Worm (Caenorhabditis elegans) whole organism, young adult: Measurements from ENCODE around the gene mrpl-35.
A peak's percentile ranks its signal among the peaks of the same experiment; 100 is the strongest.

Experiments
- C17E4.6 ChIP-seq: fragments of 200-800 bp; sonication (Bioruptor generic); IDR thresholded peaks from 2 replicates; pipeline ENCODE4 v1.3.6; 2022; ENCODE audit warnings: missing genetic modification reagents, missing genetic modification characterization, missing compliant biosample characterization
- D2030.7 ChIP-seq: fragments of 200-800 bp; sonication (Bioruptor generic); IDR thresholded peaks from 2 replicates; pipeline ENCODE4 v1.3.6; 2022; ENCODE audit warnings: missing genetic modification reagents, missing genetic modification characterization, missing compliant biosample characterization
- F10E7.11 ChIP-seq: sonication (generic microtip); optimal IDR thresholded peaks from 2 replicates; lab custom pipeline; 2017; ENCODE audit warnings: mild to moderate bottlenecking, missing genetic modification characterization, moderate library complexity, missing compliant biosample characterization
- F33H1.4 ChIP-seq: fragments of 200-800 bp; sonication (Bioruptor generic); IDR thresholded peaks from 2 replicates; pipeline ENCODE4 v1.3.6; 2022; ENCODE audit warnings: missing genetic modification reagents, missing genetic modification characterization, missing compliant biosample characterization
- F37B4.10 ChIP-seq: fragments of 200-800 bp; sonication (Bioruptor generic); IDR thresholded peaks from 2 replicates; pipeline ENCODE4 v1.3.6; 2022; ENCODE audit warnings: missing genetic modification characterization, missing compliant biosample characterization
- F52B5.7 ChIP-seq: sonication (generic microtip); optimal IDR thresholded peaks from 2 replicates; lab custom pipeline; 2016; ENCODE audit warnings: mild to moderate bottlenecking, missing genetic modification characterization, missing compliant biosample characterization
- F57C9.4 ChIP-seq: sonication (generic microtip); optimal IDR thresholded peaks from 2 replicates; lab custom pipeline; 2017; ENCODE audit warnings: mild to moderate bottlenecking, missing genetic modification characterization, missing compliant biosample characterization
- T07F8.4 ChIP-seq: sonication (generic microtip); optimal IDR thresholded peaks from 2 replicates; lab custom pipeline; 2016; ENCODE audit warnings: mild to moderate bottlenecking, missing genetic modification characterization, moderate library complexity, missing compliant biosample characterization
- akir-1 ChIP-seq: fragments of 200-800 bp; sonication (Bioruptor generic); optimal IDR thresholded peaks from 2 replicates; lab custom pipeline; 2018; ENCODE audit warnings: mild to moderate bottlenecking, missing genetic modification characterization, moderate library complexity, missing compliant biosample characterization
- aptf-2 ChIP-seq: fragments of 200-800 bp; sonication (Bioruptor generic); conservative IDR thresholded peaks from 2 replicates; pipeline ENCODE4 v1.3.6; 2022; ENCODE audit warnings: missing genetic modification reagents, missing genetic modification characterization, missing compliant biosample characterization
- atf-7 ChIP-seq: sonication (generic microtip); optimal IDR thresholded peaks from 2 replicates; lab custom pipeline; 2017; ENCODE audit warnings: mild to moderate bottlenecking, missing genetic modification characterization, missing compliant biosample characterization
- cebp-1 ChIP-seq, 2 experiments: fragments of 200-800 bp in 1 of 2; sonication (Bioruptor generic) in 1 of 2; sonication (generic microtip) in 1 of 2; IDR thresholded peaks in 1 of 2; optimal IDR thresholded peaks in 1 of 2; 2 replicates each; pipeline versions ENCODE4 v1.3.6 to Lab custom; 2017 to 2022; ENCODE audit warnings: missing compliant biosample characterization in 2 of 2, missing genetic modification characterization in 2 of 2, mild to moderate bottlenecking in 1 of 2, missing genetic modification reagents in 1 of 2, moderate library complexity in 1 of 2
- chd-7 ChIP-seq: sonication (generic microtip); optimal IDR thresholded peaks from 2 replicates; lab custom pipeline; 2016; ENCODE audit warnings: mild to moderate bottlenecking, missing genetic modification characterization, moderate library complexity, missing compliant biosample characterization
- dox-1 ChIP-seq: fragments of 200-800 bp; sonication (Bioruptor generic); IDR thresholded peaks from 2 replicates; pipeline ENCODE4 v1.3.6; 2022; ENCODE audit warnings: missing genetic modification reagents, missing genetic modification characterization, missing compliant biosample characterization
- ets-4 ChIP-seq: fragments of 200-800 bp; sonication (Bioruptor generic); optimal IDR thresholded peaks from 2 replicates; lab custom pipeline; 2018; ENCODE audit warnings: mild to moderate bottlenecking, missing genetic modification characterization, missing compliant biosample characterization
- him-1 ChIP-seq: sonication (generic microtip); optimal IDR thresholded peaks from 2 replicates; lab custom pipeline; 2016; ENCODE audit warnings: missing genotype, missing genetic modification reagents, missing genetic modification characterization, missing compliant biosample characterization
- hmg-1.2 ChIP-seq: fragments of 200-800 bp; sonication (Bioruptor generic); IDR thresholded peaks from 2 replicates; pipeline ENCODE4 v1.3.6; 2022; ENCODE audit warnings: missing genetic modification reagents, missing genetic modification characterization, missing compliant biosample characterization
- let-607 ChIP-seq, 2 experiments: fragments of 200-800 bp in 1 of 2; sonication (Bioruptor generic) in 1 of 2; sonication (generic microtip) in 1 of 2; optimal IDR thresholded peaks; 2 replicates each; lab custom pipeline; 2016 to 2018; ENCODE audit warnings: mild to moderate bottlenecking in 2 of 2, missing compliant biosample characterization in 2 of 2, missing genetic modification characterization in 2 of 2, moderate library complexity in 2 of 2, missing genotype in 1 of 2
- lin-26 ChIP-seq: fragments of 200-800 bp; sonication (Bioruptor generic); IDR thresholded peaks from 2 replicates; pipeline ENCODE4 v1.3.6; 2022; ENCODE audit warnings: missing genetic modification reagents, missing genetic modification characterization, missing compliant biosample characterization
- lin-40 ChIP-seq: sonication (generic microtip); optimal IDR thresholded peaks from 2 replicates; lab custom pipeline; 2016; ENCODE audit warnings: missing genetic modification characterization, mild to moderate bottlenecking, missing compliant biosample characterization, missing genotype, missing genetic modification reagents
- madf-10 ChIP-seq: sonication (generic microtip); optimal IDR thresholded peaks from 2 replicates; lab custom pipeline; 2016; ENCODE audit warnings: mild to moderate bottlenecking, missing genetic modification characterization, missing compliant biosample characterization
- madf-3 ChIP-seq: fragments of 200-800 bp; sonication (Bioruptor generic); IDR thresholded peaks from 2 replicates; pipeline ENCODE4 v1.3.6; 2022; ENCODE audit warnings: missing genetic modification reagents, missing genetic modification characterization, missing compliant biosample characterization
- mxl-1 ChIP-seq: sonication (generic microtip); optimal IDR thresholded peaks from 2 replicates; lab custom pipeline; 2016; ENCODE audit warnings: missing genetic modification characterization, missing compliant biosample characterization
- nhr-27 ChIP-seq: fragments of 200-800 bp; sonication (Bioruptor generic); optimal IDR thresholded peaks from 2 replicates; lab custom pipeline; 2018; ENCODE audit warnings: mild to moderate bottlenecking, missing genetic modification characterization, moderate library complexity, missing compliant biosample characterization
- nhr-80 ChIP-seq: sonication (generic microtip); optimal IDR thresholded peaks from 2 replicates; lab custom pipeline; 2016; ENCODE audit warnings: missing genetic modification characterization, missing compliant biosample characterization
- rcor-1 ChIP-seq: fragments of 200-800 bp; sonication (Bioruptor generic); IDR thresholded peaks from 2 replicates; pipeline ENCODE4 v1.3.6; 2022; ENCODE audit warnings: missing genetic modification reagents, missing genetic modification characterization, missing compliant biosample characterization
- rec-8 ChIP-seq, 2 experiments: sonication (generic microtip); optimal IDR thresholded peaks; 2 replicates each; lab custom pipeline; 2016; ENCODE audit warnings: mild to moderate bottlenecking in 2 of 2, missing genetic modification characterization in 2 of 2, missing genetic modification reagents in 2 of 2, missing genotype in 2 of 2, missing biosample characterization in 1 of 2, missing compliant biosample characterization in 1 of 2, moderate library complexity in 1 of 2
- rpc-1 ChIP-seq, 2 experiments: fragments of 150-350 bp in 1 of 2; sonication (generic microtip) in 1 of 2; optimal IDR thresholded peaks; 2 replicates each; lab custom pipeline; 2014 to 2018; ENCODE audit warnings: missing biosample characterization in 1 of 2, missing genetic modification characterization in 1 of 2, missing genetic modification reagents in 1 of 2, missing genotype in 1 of 2
- sea-2 ChIP-seq: fragments of 200-800 bp; sonication (Bioruptor generic); IDR thresholded peaks from 2 replicates; pipeline ENCODE4 v1.3.6; 2022; ENCODE audit warnings: missing genetic modification characterization, missing compliant biosample characterization
- somi-1 ChIP-seq: fragments of 200-800 bp; sonication (Bioruptor generic); optimal IDR thresholded peaks from 2 replicates; lab custom pipeline; 2018; ENCODE audit warnings: mild to moderate bottlenecking, missing genetic modification characterization, missing compliant biosample characterization
- tbp1 ChIP-seq: fragments of 200-800 bp; sonication (Bioruptor generic); optimal IDR thresholded peaks from 2 replicates; lab custom pipeline; 2018; ENCODE audit warnings: mild to moderate bottlenecking, missing genetic modification characterization, missing compliant biosample characterization
- tlf-1 ChIP-seq: fragments of 200-800 bp; sonication (Bioruptor generic); optimal IDR thresholded peaks from 2 replicates; lab custom pipeline; 2018; ENCODE audit warnings: mild to moderate bottlenecking, missing genetic modification characterization, missing compliant biosample characterization
- xnd-1 ChIP-seq: sonication (generic microtip); optimal IDR thresholded peaks from 2 replicates; lab custom pipeline; 2016; ENCODE audit warnings: missing genotype, missing genetic modification reagents, missing genetic modification characterization, missing compliant biosample characterization
- zim-3 ChIP-seq: sonication (generic microtip); optimal IDR thresholded peaks from 2 replicates; lab custom pipeline; 2017; ENCODE audit warnings: mild to moderate bottlenecking, missing genetic modification characterization, moderate library complexity, missing compliant biosample characterization
- ztf-22 ChIP-seq: fragments of 200-800 bp; sonication (Bioruptor generic); optimal IDR thresholded peaks from 2 replicates; lab custom pipeline; 2018; ENCODE audit warnings: mild to moderate bottlenecking, missing genetic modification characterization, moderate library complexity, missing compliant biosample characterization

Gene mrpl-35

DNA sequence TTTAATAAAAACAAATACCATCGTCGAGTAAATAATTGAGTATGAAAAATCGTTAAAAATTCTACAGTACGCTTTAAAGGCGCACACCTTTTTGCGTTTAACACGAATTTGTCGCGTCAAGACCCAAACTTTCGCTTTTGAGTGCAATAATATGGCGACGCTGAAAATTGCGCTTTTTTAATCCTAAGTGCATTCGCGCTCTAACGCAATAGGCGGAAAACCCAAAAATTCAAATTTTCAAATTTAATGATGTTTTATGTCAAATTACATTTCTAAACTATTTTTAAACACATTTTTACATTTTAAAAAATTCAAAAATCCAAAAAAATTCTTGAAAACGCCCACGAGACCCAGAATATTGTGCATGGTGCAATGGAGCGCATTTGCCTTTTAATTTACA, 1.8 kb downstream of the mrpl-35 start:
- TF ChIP-seq nhr-27 (tag; lab: Kevin White, UChicago) (no peak), aptf-2 (no peak), let-607 (tag; optimal IDR thresholded peaks at IDR 0.05; lab: Kevin White, UChicago) (no peak), F52B5.7 (tag; lab: Kevin White, UChicago) (no peak), him-1 (tag; lab: Kevin White, UChicago) (no peak), T07F8.4 (tag; lab: Kevin White, UChicago) (no peak), mxl-1 (tag; lab: Kevin White, UChicago) (no peak), rpc-1 (optimal IDR thresholded peaks at IDR 0.05; lab: Kevin White, UChicago) (no peak), rpc-1 (tag; optimal IDR thresholded peaks at IDR 0.05; lab: Kevin White, UChicago) (no peak), madf-3 (GFP tag; lab: Robert Waterston, UW) (no peak), sea-2 (GFP tag; lab: Robert Waterston, UW) (no peak)

DNA sequence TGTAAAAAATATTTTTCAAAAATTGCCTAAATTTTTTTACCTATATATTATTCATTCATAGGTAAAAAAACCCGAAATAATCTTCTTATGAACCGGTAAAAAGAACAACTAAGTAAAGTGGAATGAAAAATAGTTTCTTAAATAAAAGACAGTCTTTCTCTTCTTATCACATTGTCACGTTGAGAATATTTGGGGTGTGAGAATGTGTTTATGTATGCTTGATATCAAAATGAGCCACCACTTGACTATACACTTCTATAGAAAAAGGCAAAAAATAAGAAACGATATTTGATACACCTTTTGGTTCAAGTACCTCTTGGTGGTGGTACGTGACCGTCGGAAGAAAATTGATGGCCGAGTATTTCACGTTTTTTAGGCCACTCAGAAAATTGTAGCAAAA, 9.5 kb downstream of the mrpl-35 start, which contains the start of gene hmit-1.3:
hmit-1.3 (minus strand) TSS at position 103 of the 400 bp plus-strand sequence.
- peak; percentile 8 for TF ChIP-seq nhr-80 (tag; lab: Kevin White, UChicago)
- TF ChIP-seq tlf-1 (GFP tag; lab: Kevin White, UChicago): no peak

- TF ChIP-seq cebp-1 (GFP tag; IDR thresholded peaks at IDR 0.05; lab: Robert Waterston, UW) (no peak), cebp-1 (tag; optimal IDR thresholded peaks at IDR 0.05; lab: Kevin White, UChicago) (peak; percentile 61), C17E4.6 (GFP tag; lab: Robert Waterston, UW) (no peak), tbp1 (GFP tag; lab: Kevin White, UChicago) (peak; percentile 23), madf-10 (peak; percentile 3), hmg-1.2 (GFP tag; lab: Robert Waterston, UW) (peak; percentile 63; the same call in 1 of the 2 replicates), dox-1 (GFP tag; lab: Robert Waterston, UW) (peak; percentile 34; the same call in 1 of the 2 replicates), chd-7 (tag; lab: Kevin White, UChicago) (peak; percentile 22), atf-7 (tag; lab: Kevin White, UChicago) (peak; percentile 47), F37B4.10 (GFP tag; lab: Robert Waterston, UW) (no peak), lin-40 (tag; lab: Kevin White, UChicago) (peak; percentile 8), F57C9.4 (tag; lab: Kevin White, UChicago) (no peak), let-607 (tag; optimal IDR thresholded peaks at IDR 0.05; lab: Kevin White, UChicago) (peak; percentile 70 to 76), nhr-80 (tag; lab: Kevin White, UChicago) (peak; percentile 87), ztf-22 (GFP tag; lab: Kevin White, UChicago) (peak; percentile 50), lin-26 (GFP tag; lab: Robert Waterston, UW) (no peak), ets-4 (GFP tag; lab: Kevin White, UChicago) (peak; percentile 41)
Observed at ce11 chrIII:3520417-3520816, 10.4 kb downstream of the mrpl-35 start.

DNA sequence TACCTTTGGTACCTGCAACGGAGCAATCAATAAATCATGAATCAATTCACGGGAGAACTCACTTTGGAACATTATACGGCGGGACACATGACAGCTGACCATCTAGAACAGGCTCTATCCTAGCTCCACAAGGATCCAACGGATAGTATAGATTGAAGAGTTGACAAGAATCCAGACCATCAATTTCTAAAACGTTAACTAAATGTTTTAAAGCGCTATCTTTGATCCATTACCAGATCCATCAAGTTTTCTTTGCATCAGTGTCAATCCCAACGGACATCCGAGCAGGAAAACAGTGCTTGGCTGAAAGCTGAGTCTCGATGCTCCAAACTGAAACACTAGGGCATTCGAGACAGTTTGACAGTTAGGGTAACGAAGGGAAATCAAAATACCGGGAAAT, 13.3 kb downstream of the mrpl-35 start:
- TF ChIP-seq rec-8 (tag; optimal IDR thresholded peaks at IDR 0.05; lab: Kevin White, UChicago): no peak
- TF ChIP-seq akir-1 (GFP tag; lab: Kevin White, UChicago): no peak
- TF ChIP-seq sea-2 (GFP tag; lab: Robert Waterston, UW): no peak
- TF ChIP-seq tbp1 (GFP tag; lab: Kevin White, UChicago): no peak
- no peak for TF ChIP-seq D2030.7 (GFP tag; lab: Robert Waterston, UW)
- TF ChIP-seq zim-3: no peak
- TF ChIP-seq F10E7.11 (tag; lab: Kevin White, UChicago): no peak
- TF ChIP-seq tlf-1 (GFP tag; lab: Kevin White, UChicago): no peak
- TF ChIP-seq F33H1.4 (GFP tag; lab: Robert Waterston, UW): no peak
- TF ChIP-seq somi-1 (GFP tag; lab: Kevin White, UChicago): no peak
- TF ChIP-seq xnd-1 (tag; lab: Kevin White, UChicago): no peak
- no peak for TF ChIP-seq atf-7 (tag; lab: Kevin White, UChicago)
- no peak for TF ChIP-seq rcor-1 (GFP tag; lab: Robert Waterston, UW)
- TF ChIP-seq, all 124 proteins: peak for 0
